Worm (Caenorhabditis elegans) whole organism, midembryonic: ENCODE results near the gene csr-1.

Source experiments
- klf-2 ChIP-seq: fragments of 200-800 bp; sonication (Bioruptor generic); conservative IDR thresholded peaks from 2 replicates; pipeline ENCODE4 v1.3.6; 2022; ENCODE audit warnings: missing genetic modification reagents, missing genetic modification characterization, missing compliant biosample characterization
- ref-1 ChIP-seq: fragments of 200-800 bp; sonication (Bioruptor generic); conservative IDR thresholded peaks from 2 replicates; pipeline ENCODE4 v1.3.6; 2022; ENCODE audit warnings: missing genetic modification reagents, missing genetic modification characterization, missing compliant biosample characterization

- TF ChIP-seq klf-2 = no peak
- no peak for TF ChIP-seq ref-1
Observed at ce11 chrIV:7957504-7957903, 437 bp downstream of the csr-1 start, which contains the start of gene frpr-10.
